Fruit fly (Drosophila melanogaster): ENCODE results near the gene CG32987.

Gene CG32987

DNA sequence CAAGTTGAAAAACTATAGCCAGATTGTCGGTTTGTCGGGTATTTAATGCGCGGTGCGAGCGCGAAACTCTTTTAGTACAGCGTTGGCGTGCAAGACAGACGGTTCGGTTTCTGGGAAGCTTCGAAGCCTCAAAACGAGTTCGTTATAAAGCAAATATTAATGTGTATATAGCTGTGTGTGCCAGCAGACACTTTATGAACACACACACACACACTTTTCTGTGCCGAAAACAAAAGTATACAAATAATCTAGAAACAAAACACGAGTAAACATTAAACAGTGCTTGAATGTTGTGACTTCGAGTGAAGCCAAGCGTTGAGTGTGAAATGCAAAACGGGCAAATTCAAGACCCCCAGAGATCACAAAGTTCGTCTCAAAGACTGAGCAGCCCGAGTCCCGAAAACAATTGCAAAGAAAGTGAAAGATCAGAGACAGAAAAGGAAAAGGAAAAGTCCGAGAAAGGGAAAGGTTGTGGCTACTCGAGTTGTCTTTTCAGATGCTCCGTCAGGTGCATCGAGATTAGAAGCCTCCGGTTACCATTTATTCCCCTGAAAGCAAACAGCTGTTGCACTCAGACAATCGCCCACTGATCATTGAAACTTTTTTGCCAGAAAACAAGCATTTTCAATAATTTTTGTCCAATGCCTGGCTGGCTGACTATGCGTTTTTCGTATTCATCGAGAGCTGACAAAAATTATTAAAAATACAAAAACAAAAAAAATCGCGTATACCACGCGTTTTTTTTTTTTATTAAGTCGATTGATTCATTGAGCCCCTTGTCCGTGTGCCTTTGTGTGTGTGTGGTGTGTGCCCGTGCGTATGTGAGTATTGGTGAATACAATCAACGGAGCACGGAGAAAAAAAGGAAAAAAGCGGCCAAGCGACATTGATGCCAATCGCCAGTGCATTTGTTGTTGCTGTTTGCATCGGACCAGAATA, 35.4 kb downstream of the CG32987 start, which contains the start of gene CG34398:
Gene CG34398, plus strand, starts transcription at position 73 of the 939 bp plus-strand sequence.
- no peak for TF ChIP-seq Ravus (GFP tag; IDR thresholded peaks at IDR 0.05)
- peak; percentile 13 for TF ChIP-seq abd-A (tag; optimal IDR thresholded peaks at IDR 0.05)
- peak; percentile 3 for TF ChIP-seq CG12769 (tag; optimal IDR thresholded peaks at IDR 0.05)
- TF ChIP-seq ci (GFP tag; IDR thresholded peaks at IDR 0.05): peak; percentile 24; the same call in 1 of the 3 replicates
- 0 out of 2 replicates have a peak, but pooled peaks have one; percentile 5 for TF ChIP-seq CG11247 (GFP tag; IDR thresholded peaks at IDR 0.05)
- no peak for TF ChIP-seq zen2 (GFP tag; IDR thresholded peaks at IDR 0.05; ENCODE audit: partially characterized antibody)
- TF ChIP-seq CG18262 (tag; optimal IDR thresholded peaks at IDR 0.05): no peak
- TF ChIP-seq Drgx (GFP tag; IDR thresholded peaks at IDR 0.05): peak; percentile 45
- TF ChIP-seq CG13123 (GFP tag; optimal IDR thresholded peaks at IDR 0.05): no peak
- 0 out of 2 replicates have a peak, but pooled peaks have one; percentile 11 for TF ChIP-seq sim (GFP tag; IDR thresholded peaks at IDR 0.05)
- TF ChIP-seq chinmo (GFP tag; IDR thresholded peaks at IDR 0.05; ENCODE audit: partially characterized antibody): peak; percentile 68; the same call in 2 of the 4 replicates
- TF ChIP-seq CG13287 (GFP tag; IDR thresholded peaks at IDR 0.05; ENCODE audit: partially characterized antibody): peak; percentile 38; the same call in 1 of the 2 replicates
- TF ChIP-seq CG10321 (GFP tag; IDR thresholded peaks at IDR 0.05): no peak
- TF ChIP-seq D (optimal IDR thresholded peaks at IDR 0.05): no peak
- no peak for TF ChIP-seq D (GFP tag; optimal IDR thresholded peaks at IDR 0.05)
- TF ChIP-seq Bteb2 (GFP tag; optimal IDR thresholded peaks at IDR 0.05): no peak
- no peak for TF ChIP-seq zen (tag; optimal IDR thresholded peaks at IDR 0.05)
- 0 out of 3 replicates have a peak, but pooled peaks have one; percentile 30 for TF ChIP-seq otp (GFP tag; IDR thresholded peaks at IDR 0.05)
- no peak for TF ChIP-seq gsb (GFP tag; IDR thresholded peaks at IDR 0.05)
- no peak for TF ChIP-seq Side (GFP tag; optimal IDR thresholded peaks at IDR 0.05)
- TF ChIP-seq ind (GFP tag; optimal IDR thresholded peaks at IDR 0.05): no peak
- TF ChIP-seq ATbp (GFP tag; optimal IDR thresholded peaks at IDR 0.05): peak; percentile 10
- TF ChIP-seq CG14014 (GFP tag; IDR thresholded peaks at IDR 0.05): no peak
- TF ChIP-seq Blimp-1 (GFP tag; optimal IDR thresholded peaks at IDR 0.05): peak; percentile 66
- peak; percentile 2 for TF ChIP-seq CG6813 (GFP tag; optimal IDR thresholded peaks at IDR 0.05)
- TF ChIP-seq gce (GFP tag; IDR thresholded peaks at IDR 0.05): no peak
- no peak for TF ChIP-seq CG14667 (GFP tag; IDR thresholded peaks at IDR 0.05)
- TF ChIP-seq nom (GFP tag; optimal IDR thresholded peaks at IDR 0.05): peak; percentile 35
- TF ChIP-seq chif (GFP tag; optimal IDR thresholded peaks at IDR 0.05): no peak
- TF ChIP-seq Nf-YC (tag; optimal IDR thresholded peaks at IDR 0.05): no peak
- TF ChIP-seq CG12942 (GFP tag; optimal IDR thresholded peaks at IDR 0.05): no peak
- 0 out of 2 replicates have a peak, but pooled peaks have one; percentile 13 for TF ChIP-seq bbx (GFP tag; IDR thresholded peaks at IDR 0.05; ENCODE audit: partially characterized antibody)
- no peak for TF ChIP-seq unpg (GFP tag; optimal IDR thresholded peaks at IDR 0.05)
- no peak for TF ChIP-seq chm (GFP tag; IDR thresholded peaks at IDR 0.05)
- TF ChIP-seq en (GFP tag; optimal IDR thresholded peaks at IDR 0.05): no peak
- peak; percentile 40; the same call in 1 of the 2 replicates for TF ChIP-seq ara (GFP tag; IDR thresholded peaks at IDR 0.05)
- TF ChIP-seq CG13775 (GFP tag; optimal IDR thresholded peaks at IDR 0.05): no peak
- TF ChIP-seq sr (GFP tag; IDR thresholded peaks at IDR 0.05): peak; percentile 61; the same call in 2 of the 3 replicates
- peak; percentile 28 for TF ChIP-seq cg (GFP tag; optimal IDR thresholded peaks at IDR 0.05)
- TF ChIP-seq CG10543 (GFP tag; optimal IDR thresholded peaks at IDR 0.05): peak; percentile 15
- TF ChIP-seq CG3163 (GFP tag; optimal IDR thresholded peaks at IDR 0.05): no peak
- no peak for TF ChIP-seq ken (GFP tag; IDR thresholded peaks at IDR 0.05)
- peak; percentile 55 for TF ChIP-seq sens (GFP tag)
- TF ChIP-seq Jarid2 (GFP tag; optimal IDR thresholded peaks at IDR 0.05): peak; percentile 80
- TF ChIP-seq CG7372 (GFP tag; IDR thresholded peaks at IDR 0.05): no peak
- TF ChIP-seq gt (GFP tag; IDR thresholded peaks at IDR 0.05): no peak
- TF ChIP-seq ranshi (GFP tag; IDR thresholded peaks at IDR 0.05): 0 out of 2 replicates have a peak, but pooled peaks have one; percentile 12
- TF ChIP-seq vvl (GFP tag; IDR thresholded peaks at IDR 0.05): peak; percentile 41

Measured in whole organism, embryonic.